Fruit fly (Drosophila melanogaster): ENCODE measurements around the gene Ugt36E1.
A peak's percentile ranks its signal among the peaks of the same experiment; 100 is the strongest.

The Ugt36E1 gene

dm6 chr2L:18805637-18806403 lies 20.8 kb upstream of the Ugt36E1 start (continued):
- TF ChIP-seq CG2712 (tag; optimal IDR thresholded peaks at IDR 0.05), result peak; percentile 31
- TF ChIP-seq sens-2 (GFP tag; IDR thresholded peaks at IDR 0.05), result no peak
- TF ChIP-seq Lpt (GFP tag; optimal IDR thresholded peaks at IDR 0.05), result no peak
- TF ChIP-seq CG3838 (GFP tag; optimal IDR thresholded peaks at IDR 0.05), result no peak
- TF ChIP-seq CG34376 (GFP tag; optimal IDR thresholded peaks at IDR 0.05), result no peak
- no peak for TF ChIP-seq CG7271 (tag; optimal IDR thresholded peaks at IDR 0.05)
- no peak for TF ChIP-seq CTCF (GFP tag; optimal IDR thresholded peaks at IDR 0.05)
- TF ChIP-seq CG3995 (GFP tag; optimal IDR thresholded peaks at IDR 0.05), result no peak
- peak; percentile 7 for TF ChIP-seq CG9727 (GFP tag; optimal IDR thresholded peaks at IDR 0.05)
- 0 out of 2 replicates have a peak, but pooled peaks have one; percentile 16 for TF ChIP-seq CG6689 (GFP tag; IDR thresholded peaks at IDR 0.05)
- peak; percentile 38 for TF ChIP-seq Ets65A (GFP tag)
- TF ChIP-seq grn (GFP tag; optimal IDR thresholded peaks at IDR 0.05), result no peak
- peak; percentile 9 for TF ChIP-seq CG10267 (tag; optimal IDR thresholded peaks at IDR 0.05)
- no peak for TF ChIP-seq prd (optimal IDR thresholded peaks at IDR 0.05)
- TF ChIP-seq prd (GFP tag; IDR thresholded peaks at IDR 0.05), result peak; percentile 65; the same call in 2 of the 3 replicates
- TF ChIP-seq Xrp1 (GFP tag; IDR thresholded peaks at IDR 0.05), result peak; percentile 55
- peak in 1 of 2 experiments; percentile 14 for TF ChIP-seq chif (GFP tag; optimal IDR thresholded peaks at IDR 0.05)
- TF ChIP-seq Doc3 (GFP tag; IDR thresholded peaks at IDR 0.05; ENCODE audit: partially characterized antibody), result no peak
- no peak for TF ChIP-seq CG1024 (GFP tag; IDR thresholded peaks at IDR 0.05)
- TF ChIP-seq Bgb (GFP tag; IDR thresholded peaks at IDR 0.05; ENCODE audit: partially characterized antibody), result no peak
- TF ChIP-seq vvl (GFP tag; IDR thresholded peaks at IDR 0.05), result no peak
- TF ChIP-seq zen (tag; optimal IDR thresholded peaks at IDR 0.05), result peak; percentile 21
- no peak for TF ChIP-seq CG11085 (GFP tag; IDR thresholded peaks at IDR 0.05)
- TF ChIP-seq dysf (GFP tag; IDR thresholded peaks at IDR 0.05), result no peak
- TF ChIP-seq CG2129 (GFP tag; IDR thresholded peaks at IDR 0.05; ENCODE audit: partially characterized antibody), result no peak
- no peak for TF ChIP-seq crc (GFP tag; optimal IDR thresholded peaks at IDR 0.05)
- no peak for TF ChIP-seq al (GFP tag; IDR thresholded peaks at IDR 0.05)
- TF ChIP-seq NFAT (GFP tag; IDR thresholded peaks at IDR 0.05), result no peak
- no peak for TF ChIP-seq CG1792 (GFP tag; optimal IDR thresholded peaks at IDR 0.05)
- TF ChIP-seq Xbp1 (GFP tag; optimal IDR thresholded peaks at IDR 0.05), result no peak
- TF ChIP-seq dmrt11E (tag; optimal IDR thresholded peaks at IDR 0.05), result peak; percentile 26
- TF ChIP-seq zfh2 (GFP tag; optimal IDR thresholded peaks at IDR 0.05), result no peak
- peak; percentile 69 for TF ChIP-seq Nf-YB (GFP tag; optimal IDR thresholded peaks at IDR 0.05)
- TF ChIP-seq CG16779 (GFP tag; IDR thresholded peaks at IDR 0.05), result no peak
- TF ChIP-seq D19A (tag; optimal IDR thresholded peaks at IDR 0.05), result no peak
- no peak for TF ChIP-seq CG18011 (GFP tag; optimal IDR thresholded peaks at IDR 0.05)
- TF ChIP-seq emc (GFP tag; optimal IDR thresholded peaks at IDR 0.05), result no peak
- no peak for TF ChIP-seq Dfd (GFP tag; optimal IDR thresholded peaks at IDR 0.05)
- TF ChIP-seq grau (tag; optimal IDR thresholded peaks at IDR 0.05), result no peak
- TF ChIP-seq CG4854 (GFP tag; optimal IDR thresholded peaks at IDR 0.05), result no peak
- no peak for TF ChIP-seq chinmo (GFP tag; IDR thresholded peaks at IDR 0.05; ENCODE audit: partially characterized antibody)
- TF ChIP-seq E2f2 (GFP tag; IDR thresholded peaks at IDR 0.05), result 0 out of 2 replicates have a peak, but pooled peaks have one; percentile 9
- no peak for TF ChIP-seq pnt (GFP tag; optimal IDR thresholded peaks at IDR 0.05)
- TF ChIP-seq fd102C (GFP tag; optimal IDR thresholded peaks at IDR 0.05), result no peak
- peak; percentile 6 for TF ChIP-seq CG12391 (tag; optimal IDR thresholded peaks at IDR 0.05)
- no peak for TF ChIP-seq CG7372 (GFP tag; IDR thresholded peaks at IDR 0.05)
- no peak for TF ChIP-seq B-H1 (GFP tag; IDR thresholded peaks at IDR 0.05)
- TF ChIP-seq Med (GFP tag), result peak; percentile 66
- TF ChIP-seq CG6813 (GFP tag; optimal IDR thresholded peaks at IDR 0.05), result no peak
- no peak for TF ChIP-seq hbn (GFP tag; IDR thresholded peaks at IDR 0.05; ENCODE audit: partially characterized antibody)
- TF ChIP-seq Dll (GFP tag; IDR thresholded peaks at IDR 0.05; ENCODE audit: partially characterized antibody), result no peak
